Worm (Caenorhabditis elegans) whole organism, early embryonic: Measurements from ENCODE around the gene wrt-7.
"Not testable (repeated sequence)": the region's sequence is repeated elsewhere in the genome, so short reads cannot be mapped to it uniquely, and the experiment has no call there.

Source experiments
- B0310.2 ChIP-seq: sonication (generic microtip); optimal IDR thresholded peaks from 2 replicates; lab custom pipeline; 2016; ENCODE audit warnings: mild to moderate bottlenecking, missing genetic modification characterization, missing compliant biosample characterization
- F13C5.2 ChIP-seq: sonication (generic microtip); optimal IDR thresholded peaks from 2 replicates; lab custom pipeline; 2017; ENCODE audit warnings: mild to moderate bottlenecking, missing genetic modification characterization, inconsistent platforms, missing compliant biosample characterization
- aly-1 ChIP-seq: sonication (generic microtip); optimal IDR thresholded peaks from 2 replicates; lab custom pipeline; 2016; ENCODE audit warnings: missing genetic modification characterization, missing compliant biosample characterization
- ama-1 ChIP-seq: fragments of 150-350 bp; optimal IDR thresholded peaks from 2 replicates; lab custom pipeline; 2014
- ceh-13 ChIP-seq: fragments of 200-800 bp; sonication (Bioruptor generic); optimal IDR thresholded peaks from 2 replicates; lab custom pipeline; 2018; ENCODE audit warnings: mild to moderate bottlenecking, missing genetic modification characterization, missing compliant biosample characterization
- ceh-36 ChIP-seq: sonication (generic microtip); optimal IDR thresholded peaks from 2 replicates; lab custom pipeline; 2016; ENCODE audit warnings: missing genetic modification characterization, inconsistent platforms, missing compliant biosample characterization
- flt-1 ChIP-seq: fragments of 200-800 bp; sonication (Bioruptor generic); IDR thresholded peaks from 2 replicates; pipeline ENCODE4 v1.3.6; 2022; ENCODE audit warnings: missing genetic modification characterization, missing compliant biosample characterization
- hmbx-1 ChIP-seq: sonication (generic microtip); optimal IDR thresholded peaks from 2 replicates; lab custom pipeline; 2016; ENCODE audit warnings: mild to moderate bottlenecking, missing genetic modification characterization, missing compliant biosample characterization
- hmg-4 ChIP-seq: fragments of 200-800 bp; sonication (Bioruptor generic); optimal IDR thresholded peaks from 2 replicates; lab custom pipeline; 2018; ENCODE audit warnings: mild to moderate bottlenecking, missing genetic modification characterization, missing compliant biosample characterization
- scrt-1 ChIP-seq: fragments of 200-800 bp; sonication (Bioruptor generic); IDR thresholded peaks from 2 replicates; pipeline ENCODE4 v1.3.6; 2022; ENCODE audit warnings: missing genetic modification characterization, missing compliant biosample characterization
- sea-1 ChIP-seq: fragments of 200-800 bp; sonication (Bioruptor generic); conservative IDR thresholded peaks from 2 replicates; pipeline ENCODE4 v1.3.6; 2022; ENCODE audit warnings: missing genetic modification characterization, missing compliant biosample characterization
- tbx-11 ChIP-seq: fragments of 200-800 bp; sonication (Bioruptor generic); IDR thresholded peaks from 2 replicates; pipeline ENCODE4 v1.3.6; 2022; ENCODE audit warnings: missing genetic modification characterization, missing compliant biosample characterization
- tra-4 ChIP-seq: sonication (generic microtip); optimal IDR thresholded peaks from 2 replicates; lab custom pipeline; 2017; ENCODE audit warnings: missing genetic modification characterization, missing compliant biosample characterization

ce11 chrV:15361412-15361811 is 24.1 kb upstream of the wrt-7 start, which contains the start of gene ech-1.1:
- not testable (repeated sequence) for TF ChIP-seq ama-1 (lab: Kevin White, UChicago); sea-1 (GFP tag; lab: Robert Waterston, UW); ceh-13 (GFP tag; lab: Kevin White, UChicago); hmg-4 (GFP tag; lab: Kevin White, UChicago); flt-1 (GFP tag; lab: Robert Waterston, UW); aly-1 (tag; lab: Kevin White, UChicago); tra-4 (tag; lab: Kevin White, UChicago); tbx-11 (GFP tag; lab: Robert Waterston, UW); scrt-1; ceh-36; B0310.2; F13C5.2 (tag; lab: Kevin White, UChicago); hmbx-1 (tag; lab: Kevin White, UChicago)
